Fruit fly (Drosophila melanogaster): ENCODE data around the gene CG32645.

- no peak for TF ChIP-seq Myc (optimal IDR thresholded peaks at IDR 0.05)
- no peak for TF ChIP-seq ttk (optimal IDR thresholded peaks at IDR 0.05)
- TF ChIP-seq h (optimal IDR thresholded peaks at IDR 0.05) = no peak
Measured at dm6 chrX:13125559-13125958, 13.4 kb upstream of the CG32645 start.

All from Kc167 (cell line).